Fruit fly (Drosophila melanogaster) whole organism, embryonic: ENCODE measurements around the gene CG3119.

ENCODE experiments used
- Atf6 ChIP-seq: fragments of 200-800 bp; sonication (Bioruptor generic); IDR thresholded peaks from 2 replicates; pipeline ENCODE4 v1.3.6; 2022; ENCODE audit warnings: missing biosample characterization, missing genetic modification characterization
- Awh ChIP-seq: fragments of 200-800 bp; sonication (Bioruptor generic); IDR thresholded peaks from 2 replicates; pipeline ENCODE4, ENCODE4 v1.3.6; 2022; ENCODE audit warnings: missing biosample characterization, missing genetic modification characterization
- CG10147 ChIP-seq: fragments of 200-800 bp; sonication (Bioruptor generic); optimal IDR thresholded peaks from 2 replicates; lab custom pipeline; 2019; ENCODE audit warnings: missing biosample characterization, mild to moderate bottlenecking, missing genetic modification characterization, moderate library complexity
- CG10209 ChIP-seq: fragments of 200-800 bp; sonication (Bioruptor generic); optimal IDR thresholded peaks from 3 replicates; lab custom pipeline; 2017; ENCODE audit warnings: missing biosample characterization, mild to moderate bottlenecking, missing genetic modification characterization, missing genetic modification reagents
- CG10274 ChIP-seq: fragments of 200-800 bp; sonication (Bioruptor generic); optimal IDR thresholded peaks from 3 replicates; lab custom pipeline; 2017; ENCODE audit warnings: missing biosample characterization, mild to moderate bottlenecking, missing genetic modification characterization
- CG10366 ChIP-seq: fragments of 200-800 bp; sonication (Bioruptor generic); IDR thresholded peaks from 2 replicates; pipeline ENCODE4 v1.3.6; 2022; ENCODE audit warnings: missing biosample characterization, missing genetic modification characterization
- CG12071 ChIP-seq: fragments of 200-800 bp; sonication (Bioruptor generic); optimal IDR thresholded peaks from 3 replicates; lab custom pipeline; 2018; ENCODE audit warnings: missing biosample characterization, mild to moderate bottlenecking, missing genetic modification characterization
- CG12391 ChIP-seq: fragments of 200-800 bp; sonication (Bioruptor generic); optimal IDR thresholded peaks from 3 replicates; lab custom pipeline; 2018; ENCODE audit warnings: missing biosample characterization, mild to moderate bottlenecking, missing genetic modification characterization, moderate library complexity
- CG12769 ChIP-seq: fragments of 200-800 bp; sonication (Bioruptor generic); optimal IDR thresholded peaks from 2 replicates; lab custom pipeline; 2019; ENCODE audit warnings: missing biosample characterization, mild to moderate bottlenecking, missing genetic modification characterization, moderate library complexity
- CG17359 ChIP-seq: fragments of 200-800 bp; sonication (Bioruptor generic); optimal IDR thresholded peaks from 3 replicates; lab custom pipeline; 2018; ENCODE audit warnings: missing biosample characterization, mild to moderate bottlenecking, missing genetic modification characterization, moderate library complexity
- CG17361 ChIP-seq: fragments of 200-800 bp; sonication (Bioruptor generic); IDR thresholded peaks from 3 replicates; pipeline ENCODE4 v1.3.6; 2022; ENCODE audit warnings: missing biosample characterization, missing genetic modification characterization
- CG17829 ChIP-seq: fragments of 200-800 bp; optimal IDR thresholded peaks from 2 replicates; lab custom pipeline; 2019; ENCODE audit warnings: missing biosample characterization, mild to moderate bottlenecking, missing genetic modification characterization, moderate library complexity
- CG2129 ChIP-seq: fragments of 200-800 bp; sonication (Bioruptor generic); IDR thresholded peaks from 2 replicates; pipeline ENCODE4 v1.3.6; 2022; ENCODE audit warnings: missing biosample characterization, missing genetic modification characterization; ENCODE audit not compliant: partially characterized antibody
- CG31441 ChIP-seq: fragments of 200-800 bp; sonication (Bioruptor generic); IDR thresholded peaks from 2 replicates; pipeline ENCODE4 v1.3.6; 2022; ENCODE audit warnings: missing biosample characterization, missing genetic modification characterization
- CG3847 ChIP-seq: fragments of 200-800 bp; sonication (Bioruptor generic); IDR thresholded peaks from 2 replicates; pipeline ENCODE4 v1.3.6; 2022; ENCODE audit warnings: missing biosample characterization, missing genetic modification characterization
- CG6175 ChIP-seq: fragments of 200-800 bp; sonication (Bioruptor generic); IDR thresholded peaks from 3 replicates; pipeline ENCODE4 v1.3.6; 2022; ENCODE audit warnings: missing biosample characterization, missing genetic modification characterization
- CG7357 ChIP-seq: fragments of 200-800 bp; sonication (Bioruptor generic); IDR thresholded peaks from 3 replicates; pipeline ENCODE4 v1.3.6; 2022; ENCODE audit warnings: missing biosample characterization, missing genetic modification characterization
- CG9932 ChIP-seq: fragments of 200-800 bp; sonication (Bioruptor generic); IDR thresholded peaks from 2 replicates; pipeline ENCODE4 v1.3.6; 2022; ENCODE audit warnings: missing biosample characterization, missing genetic modification characterization
- Dref ChIP-seq: fragments of 200-800 bp; sonication (Bioruptor generic); IDR thresholded peaks from 2 replicates; pipeline ENCODE4 v1.3.6; 2022; ENCODE audit warnings: missing biosample characterization, missing genetic modification characterization
- E2f2 ChIP-seq: fragments of 200-800 bp; sonication (Bioruptor generic); IDR thresholded peaks from 2 replicates; pipeline ENCODE4 v1.3.6; 2022; ENCODE audit warnings: missing biosample characterization, missing genetic modification characterization
- Eip74EF ChIP-seq, 2 experiments: fragments of 200-800 bp in 1 of 2; fragments of >200 bp in 1 of 2; sonication (Bioruptor generic) in 1 of 2; optimal IDR thresholded peaks; 2 replicates each; lab custom pipeline; 2017 to 2019; ENCODE audit warnings: missing biosample characterization in 2 of 2, missing genetic modification characterization in 2 of 2, mild to moderate bottlenecking in 1 of 2, moderate library complexity in 1 of 2
- Fer3 ChIP-seq: fragments of 200-800 bp; sonication (Bioruptor generic); optimal IDR thresholded peaks from 2 replicates; lab custom pipeline; 2018; ENCODE audit warnings: missing biosample characterization, mild to moderate bottlenecking, missing genetic modification characterization, moderate library complexity
- Hr51 ChIP-seq, 2 experiments: fragments of 200-800 bp; sonication (Bioruptor generic); optimal IDR thresholded peaks; 2 replicates in 1 of 2; 3 replicates in 1 of 2; lab custom pipeline; 2016 to 2018; ENCODE audit warnings: missing biosample characterization in 2 of 2, missing genetic modification characterization in 2 of 2, mild to moderate bottlenecking in 1 of 2, moderate library complexity in 1 of 2
- Med ChIP-seq: fragments of 200-800 bp; sonication (Bioruptor generic); peaks from one replicate; lab custom pipeline; 2016; ENCODE audit warnings: missing biosample characterization, missing genetic modification characterization, mild to moderate bottlenecking, inconsistent platforms, moderate library complexity
- Meics ChIP-seq: fragments of 200-800 bp; sonication (Bioruptor generic); optimal IDR thresholded peaks from 2 replicates; lab custom pipeline; 2017; ENCODE audit warnings: missing biosample characterization, mild to moderate bottlenecking, missing genetic modification characterization
- Oaz ChIP-seq: fragments of 200-800 bp; sonication (Bioruptor generic); IDR thresholded peaks from 2 replicates; pipeline ENCODE4 v1.3.6; 2022; ENCODE audit warnings: missing biosample characterization, missing genetic modification characterization
- Poxn ChIP-seq: fragments of 200-800 bp; sonication (Bioruptor generic); IDR thresholded peaks from 2 replicates; pipeline ENCODE4 v1.3.6; 2022; ENCODE audit warnings: missing biosample characterization, missing genetic modification characterization
- cg ChIP-seq: fragments of 200-800 bp; sonication (Bioruptor generic); optimal IDR thresholded peaks from 3 replicates; lab custom pipeline; 2019; ENCODE audit warnings: missing biosample characterization, mild to moderate bottlenecking, missing genetic modification characterization, moderate library complexity
- chm ChIP-seq: fragments of 200-800 bp; sonication (Bioruptor generic); IDR thresholded peaks from 2 replicates; pipeline ENCODE4 v1.3.6; 2022; ENCODE audit warnings: missing biosample characterization, missing genetic modification characterization
- ci ChIP-seq: fragments of 200-800 bp; sonication (Bioruptor generic); IDR thresholded peaks from 3 replicates; pipeline ENCODE4 v1.3.6; 2022; ENCODE audit warnings: missing biosample characterization, missing genetic modification characterization
- dmrt99B ChIP-seq: fragments of 200-800 bp; sonication (Bioruptor generic); optimal IDR thresholded peaks from 2 replicates; lab custom pipeline; 2018; ENCODE audit warnings: missing biosample characterization, mild to moderate bottlenecking, missing genetic modification characterization, moderate library complexity
- exex ChIP-seq: fragments of 200-800 bp; sonication (Bioruptor generic); optimal IDR thresholded peaks from 4 replicates; lab custom pipeline; 2018; ENCODE audit warnings: missing biosample characterization, mild to moderate bottlenecking, missing genetic modification characterization, moderate library complexity
- fd96Cb ChIP-seq: fragments of 200-800 bp; sonication (Bioruptor generic); optimal IDR thresholded peaks from 2 replicates; lab custom pipeline; 2018; ENCODE audit warnings: missing biosample characterization, mild to moderate bottlenecking, missing genetic modification characterization, moderate library complexity
- ftz-f1 ChIP-seq: fragments of 200-800 bp; sonication (Bioruptor generic); optimal IDR thresholded peaks from 2 replicates; lab custom pipeline; 2016; ENCODE audit warnings: missing biosample characterization, missing genetic modification characterization
- gcm ChIP-seq: fragments of 200-800 bp; sonication (Bioruptor generic); optimal IDR thresholded peaks from 2 replicates; lab custom pipeline; 2019; ENCODE audit warnings: missing biosample characterization, mild to moderate bottlenecking, missing genetic modification characterization, moderate library complexity
- gcm2 ChIP-seq: fragments of 200-800 bp; sonication (Bioruptor generic); optimal IDR thresholded peaks from 2 replicates; lab custom pipeline; 2016; ENCODE audit warnings: missing biosample characterization, missing genetic modification characterization
- grn ChIP-seq: fragments of 200-800 bp; sonication (Bioruptor generic); optimal IDR thresholded peaks from 3 replicates; lab custom pipeline; 2017; ENCODE audit warnings: missing biosample characterization, missing genetic modification characterization
- h ChIP-seq: fragments of >200 bp; optimal IDR thresholded peaks from 2 replicates; lab custom pipeline; 2017
- lab ChIP-seq: fragments of 200-800 bp; sonication (Bioruptor generic); optimal IDR thresholded peaks from 3 replicates; lab custom pipeline; 2017; ENCODE audit warnings: missing biosample characterization, missing genetic modification characterization, mild to moderate bottlenecking, moderate library complexity, missing genetic modification reagents
- lmd ChIP-seq: fragments of 200-800 bp; sonication (Bioruptor generic); IDR thresholded peaks from 2 replicates; pipeline ENCODE4 v1.3.6; 2022; ENCODE audit warnings: missing biosample characterization, missing genetic modification characterization
- odd ChIP-seq: fragments of 200-800 bp; sonication (Bioruptor generic); optimal IDR thresholded peaks from 2 replicates; lab custom pipeline; 2017; ENCODE audit warnings: missing biosample characterization, mild to moderate bottlenecking, missing genetic modification characterization
- sd ChIP-seq: fragments of 200-800 bp; sonication (Bioruptor generic); optimal IDR thresholded peaks from 3 replicates; lab custom pipeline; 2018; ENCODE audit warnings: missing biosample characterization, mild to moderate bottlenecking, missing genetic modification characterization, moderate library complexity
- sens ChIP-seq: fragments of 200-800 bp; sonication (Bioruptor generic); peaks from one replicate; lab custom pipeline; 2016; ENCODE audit warnings: missing biosample characterization, missing genetic modification characterization
- slbo ChIP-seq: fragments of 200-800 bp; sonication (Bioruptor generic); IDR thresholded peaks from 2 replicates; pipeline ENCODE4 v1.3.6; 2022; ENCODE audit warnings: missing biosample characterization, missing genetic modification characterization
- slou ChIP-seq: fragments of 200-800 bp; sonication (Bioruptor generic); optimal IDR thresholded peaks from 3 replicates; lab custom pipeline; 2016; ENCODE audit warnings: missing biosample characterization, missing genetic modification characterization
- sob ChIP-seq: fragments of 200-800 bp; sonication (Bioruptor generic); IDR thresholded peaks from 2 replicates; pipeline ENCODE4 v1.3.6; 2022; ENCODE audit warnings: missing biosample characterization, missing genetic modification characterization
- sqz ChIP-seq: fragments of 200-800 bp; sonication (Bioruptor generic); optimal IDR thresholded peaks from 3 replicates; lab custom pipeline; 2018; ENCODE audit warnings: missing biosample characterization, mild to moderate bottlenecking, missing genetic modification characterization
- tgo ChIP-seq: fragments of 200-800 bp; sonication (Bioruptor generic); IDR thresholded peaks from 3 replicates; pipeline ENCODE4 v1.3.6; 2022; ENCODE audit warnings: missing biosample characterization, missing genetic modification characterization
- zfh2 ChIP-seq: fragments of 200-800 bp; sonication (Bioruptor generic); optimal IDR thresholded peaks from 2 replicates; lab custom pipeline; 2016; ENCODE audit warnings: missing biosample characterization, missing genetic modification characterization

The CG3119 gene

dm6 chr2L:2872309-2872932 lies 34.8 kb upstream of the CG3119 start (continued):
- TF ChIP-seq lab (GFP tag; lab: Kevin White, UChicago): peak; percentile 59
- TF ChIP-seq Oaz (GFP tag; lab: Robert Waterston, UW): 0 out of 2 replicates have a peak, but pooled peaks have one; percentile 17
- 0 out of 3 replicates have a peak, but pooled peaks have one; percentile 4 for TF ChIP-seq CG6175 (GFP tag; lab: Robert Waterston, UW)
- no peak for TF ChIP-seq Poxn (GFP tag; lab: Robert Waterston, UW)
- peak; percentile 16 for TF ChIP-seq odd (GFP tag; lab: Kevin White, UChicago)
- TF ChIP-seq ftz-f1: peak; percentile 9
- TF ChIP-seq grn (GFP tag; lab: Kevin White, UChicago): no peak
- TF ChIP-seq CG17829 (tag; lab: Kevin White, UChicago): peak; percentile 38
- TF ChIP-seq CG17359 (tag; lab: Kevin White, UChicago): peak; percentile 49
- TF ChIP-seq sens: peak; percentile 85
- TF ChIP-seq Fer3 (tag; lab: Kevin White, UChicago): peak; percentile 52
- 0 out of 2 replicates have a peak, but pooled peaks have one; percentile 6 for TF ChIP-seq chm (GFP tag; lab: Robert Waterston, UW)
- peak; percentile 34; the same call in 1 of the 3 replicates for TF ChIP-seq CG17361
- peak in 1 of 2 experiments; percentile 84 for TF ChIP-seq Hr51 (GFP tag; optimal IDR thresholded peaks at IDR 0.05; lab: Kevin White, UChicago)
- peak; percentile 33; the same call in 1 of the 3 replicates for TF ChIP-seq CG7357 (GFP tag; lab: Robert Waterston, UW)
- 0 out of 3 replicates have a peak, but pooled peaks have one; percentile 47 for TF ChIP-seq ci (GFP tag; lab: Robert Waterston, UW)
- TF ChIP-seq CG10274 (GFP tag; lab: Kevin White, UChicago): peak; percentile 61
- peak; percentile 35; the same call in 1 of the 2 replicates for TF ChIP-seq CG9932 (GFP tag; lab: Robert Waterston, UW)
- TF ChIP-seq sd: peak; percentile 95
- peak; percentile 3 for TF ChIP-seq CG12391 (tag; lab: Kevin White, UChicago)
- TF ChIP-seq CG12071 (GFP tag; lab: Kevin White, UChicago): peak; percentile 36
- no peak for TF ChIP-seq h (lab: Kevin White, UChicago)
- peak; percentile 67 for TF ChIP-seq CG10209
- no peak for TF ChIP-seq CG2129 (GFP tag; lab: Robert Waterston, UW)
- TF ChIP-seq slou (GFP tag; lab: Kevin White, UChicago): no peak
- peak in 1 of 2 experiments; percentile 85 for TF ChIP-seq Eip74EF (GFP tag; optimal IDR thresholded peaks at IDR 0.05; lab: Kevin White, UChicago)
- peak; percentile 80 for TF ChIP-seq Med (GFP tag; lab: Kevin White, UChicago)
- peak; percentile 46 for TF ChIP-seq Meics (GFP tag; lab: Kevin White, UChicago)
- TF ChIP-seq dmrt99B: peak; percentile 60
- peak; percentile 44 for TF ChIP-seq cg (GFP tag; lab: Kevin White, UChicago)
- peak; percentile 63 for TF ChIP-seq sqz
- TF ChIP-seq CG12769: peak; percentile 61
- TF ChIP-seq zfh2 (GFP tag; lab: Kevin White, UChicago): no peak
- TF ChIP-seq Dref (GFP tag; lab: Robert Waterston, UW): no peak
- 0 out of 2 replicates have a peak, but pooled peaks have one; percentile 19 for TF ChIP-seq CG3847 (GFP tag; lab: Robert Waterston, UW)
- TF ChIP-seq CG10147: peak; percentile 31
- TF ChIP-seq sob (GFP tag; lab: Robert Waterston, UW): peak; percentile 51; the same call in 1 of the 2 replicates
- peak; percentile 2 for TF ChIP-seq exex (tag; lab: Kevin White, UChicago)
- peak; percentile 28; the same call in 1 of the 2 replicates for TF ChIP-seq CG31441 (GFP tag; lab: Robert Waterston, UW)
- peak; percentile 17 for TF ChIP-seq fd96Cb (tag; lab: Kevin White, UChicago)
- TF ChIP-seq tgo: peak; percentile 26; the same call in 1 of the 3 replicates
- peak; percentile 59 for TF ChIP-seq lmd (GFP tag; lab: Robert Waterston, UW)
- peak; percentile 72 for TF ChIP-seq Atf6 (GFP tag; lab: Robert Waterston, UW)
- TF ChIP-seq gcm (GFP tag; lab: Kevin White, UChicago): peak; percentile 24
- TF ChIP-seq E2f2: 0 out of 2 replicates have a peak, but pooled peaks have one; percentile 9
- TF ChIP-seq slbo (GFP tag; lab: Robert Waterston, UW): peak; percentile 63
- TF ChIP-seq gcm2 (GFP tag; lab: Kevin White, UChicago): no peak
- TF ChIP-seq CG10366 (GFP tag; lab: Robert Waterston, UW): peak; percentile 25; the same call in 1 of the 2 replicates
- no peak; the same call in 1 of the 2 replicates for TF ChIP-seq Awh (GFP tag; lab: Robert Waterston, UW)
